Fruit fly (Drosophila melanogaster): ENCODE results near the gene CG11892.

Gene CG11892

dm6 chr3R:25285173-25285572, 3.8 kb downstream of the CG11892 start, which contains the start of gene CG31104:
Gene CG31104 (plus strand): TSS chr3R:25285473.
- TF ChIP-seq Mnt (GFP tag; optimal IDR thresholded peaks at IDR 0.05) (no peak), kay (GFP tag; ENCODE audit: borderline replicate concordance) (peak; percentile 87)

dm6 chr3R:25287128-25287527, 5.8 kb downstream of the CG11892 start, which contains the start of gene CG13658:
Gene CG13658 (plus strand): TSS chr3R:25287474.
- TF ChIP-seq CG5204 (GFP tag; optimal IDR thresholded peaks at IDR 0.05) = no peak
- TF ChIP-seq cic (GFP tag; optimal IDR thresholded peaks at IDR 0.05) = peak; percentile 59
- no peak for TF ChIP-seq Clk (GFP tag; optimal IDR thresholded peaks at IDR 0.05)
- peak; percentile 13 for TF ChIP-seq CG12768 (GFP tag; optimal IDR thresholded peaks at IDR 0.05)
- no peak for TF ChIP-seq CG1620 (GFP tag; optimal IDR thresholded peaks at IDR 0.05)
- TF ChIP-seq ovo (GFP tag; optimal IDR thresholded peaks at IDR 0.05) = no peak
- no peak for TF ChIP-seq CG14711 (tag; optimal IDR thresholded peaks at IDR 0.05)
- peak; percentile 90 for TF ChIP-seq kay (GFP tag; ENCODE audit: borderline replicate concordance)
- TF ChIP-seq bab1 (GFP tag; optimal IDR thresholded peaks at IDR 0.05) = peak; percentile 14
- peak in 1 of 2 experiments; percentile 81 for TF ChIP-seq cnc (optimal IDR thresholded peaks at IDR 0.05)

dm6 chr3R:25289589-25289988, 8.2 kb downstream of the CG11892 start, which contains the start of gene CG11893:
Gene CG11893 (plus strand): TSS chr3R:25289889.
- TF ChIP-seq CG33017 (tag; optimal IDR thresholded peaks at IDR 0.05) = no peak
- TF ChIP-seq CG5204 (GFP tag; optimal IDR thresholded peaks at IDR 0.05) = no peak
- TF ChIP-seq kay (GFP tag; ENCODE audit: borderline replicate concordance) = peak; percentile 37
- TF ChIP-seq ovo (GFP tag; optimal IDR thresholded peaks at IDR 0.05) = no peak
- TF ChIP-seq bab1 (GFP tag; optimal IDR thresholded peaks at IDR 0.05) = no peak
- TF ChIP-seq Clk (GFP tag; optimal IDR thresholded peaks at IDR 0.05) = no peak
- TF ChIP-seq CG11617 (GFP tag; optimal IDR thresholded peaks at IDR 0.05) = no peak

- TF ChIP-seq Mnt (GFP tag; optimal IDR thresholded peaks at IDR 0.05) (peak; percentile 90), CG1620 (GFP tag; optimal IDR thresholded peaks at IDR 0.05) (no peak), cic (GFP tag; optimal IDR thresholded peaks at IDR 0.05) (peak; percentile 92), toe (GFP tag; optimal IDR thresholded peaks at IDR 0.05) (peak; percentile 41), CG11617 (GFP tag; optimal IDR thresholded peaks at IDR 0.05) (peak; percentile 53), CG7045 (GFP tag; optimal IDR thresholded peaks at IDR 0.05) (peak; percentile 62), ovo (GFP tag; optimal IDR thresholded peaks at IDR 0.05) (peak; percentile 41), Crg-1 (GFP tag; optimal IDR thresholded peaks at IDR 0.05) (no peak), pad (GFP tag; optimal IDR thresholded peaks at IDR 0.05) (peak; percentile 35), bab1 (GFP tag; optimal IDR thresholded peaks at IDR 0.05) (peak; percentile 84), tj (GFP tag; optimal IDR thresholded peaks at IDR 0.05) (peak; percentile 18), CG7101 (tag; optimal IDR thresholded peaks at IDR 0.05) (peak; percentile 60), Clk (GFP tag; optimal IDR thresholded peaks at IDR 0.05) (no peak), Hr96 (GFP tag; optimal IDR thresholded peaks at IDR 0.05) (no peak), cnc (optimal IDR thresholded peaks at IDR 0.05) (peak in 1 of 2 experiments; percentile 57), CG5204 (GFP tag; optimal IDR thresholded peaks at IDR 0.05) (no peak), CG12768 (GFP tag; optimal IDR thresholded peaks at IDR 0.05) (peak; percentile 80), CG33017 (tag; optimal IDR thresholded peaks at IDR 0.05) (peak; percentile 83), kay (GFP tag; ENCODE audit: borderline replicate concordance) (peak; percentile 89), CG14711 (tag; optimal IDR thresholded peaks at IDR 0.05) (peak; percentile 29)
Measured at dm6 chr3R:25292864-25293284, 11.5 kb downstream of the CG11892 start, which contains the start of gene CG31098. Gene CG31098 (minus strand): TSS chr3R:25292977.

- TF ChIP-seq CG1620 (GFP tag; optimal IDR thresholded peaks at IDR 0.05) (no peak), CG14711 (tag; optimal IDR thresholded peaks at IDR 0.05) (no peak), CG7045 (GFP tag; optimal IDR thresholded peaks at IDR 0.05) (no peak), Hr96 (GFP tag; optimal IDR thresholded peaks at IDR 0.05) (peak; percentile 73), CG5204 (GFP tag; optimal IDR thresholded peaks at IDR 0.05) (no peak), cnc (optimal IDR thresholded peaks at IDR 0.05) (no peak), Clk (GFP tag; optimal IDR thresholded peaks at IDR 0.05) (no peak), CG7101 (tag; optimal IDR thresholded peaks at IDR 0.05) (no peak), cic (GFP tag; optimal IDR thresholded peaks at IDR 0.05) (peak; percentile 91), ovo (GFP tag; optimal IDR thresholded peaks at IDR 0.05) (no peak), CG11617 (GFP tag; optimal IDR thresholded peaks at IDR 0.05) (no peak), kay (GFP tag; ENCODE audit: borderline replicate concordance) (peak; percentile 75), Mnt (GFP tag; optimal IDR thresholded peaks at IDR 0.05) (peak; percentile 85), tj (GFP tag; optimal IDR thresholded peaks at IDR 0.05) (no peak), bab1 (GFP tag; optimal IDR thresholded peaks at IDR 0.05) (no peak), CG12768 (GFP tag; optimal IDR thresholded peaks at IDR 0.05) (peak; percentile 52), Crg-1 (GFP tag; optimal IDR thresholded peaks at IDR 0.05) (no peak), toe (GFP tag; optimal IDR thresholded peaks at IDR 0.05) (peak; percentile 31), pad (GFP tag; optimal IDR thresholded peaks at IDR 0.05) (no peak), CG33017 (tag; optimal IDR thresholded peaks at IDR 0.05) (peak; percentile 53)
Measured at dm6 chr3R:25295320-25296020, 14.1 kb downstream of the CG11892 start, which contains the start of gene CG31102. Gene CG31102 (minus strand): TSS chr3R:25295594.

- TF ChIP-seq CG1620 (GFP tag; optimal IDR thresholded peaks at IDR 0.05) = no peak
- TF ChIP-seq CG33017 (tag; optimal IDR thresholded peaks at IDR 0.05) = no peak
- no peak for TF ChIP-seq kay (GFP tag; ENCODE audit: borderline replicate concordance)
- no peak for TF ChIP-seq CG7045 (GFP tag; optimal IDR thresholded peaks at IDR 0.05)
- no peak for TF ChIP-seq CG12768 (GFP tag; optimal IDR thresholded peaks at IDR 0.05)
- no peak for TF ChIP-seq cic (GFP tag; optimal IDR thresholded peaks at IDR 0.05)
Measured at dm6 chr3R:25297678-25298077, 16.3 kb downstream of the CG11892 start, which contains the start of gene CG31097. Gene CG31097 (minus strand): TSS chr3R:25297778.

All from whole organism, adult.